Worm (Caenorhabditis elegans): ENCODE results near the gene F54F2.9.

ce11 chrIII:8782080-8782479 is 44.9 kb downstream of the F54F2.9 start:
- TF ChIP-seq T22C8.4 (GFP tag; IDR thresholded peaks at IDR 0.05): no peak
- TF ChIP-seq cog-1 (tag; optimal IDR thresholded peaks at IDR 0.05): no peak
